Fruit fly (Drosophila melanogaster) Kc167 (cell line): ENCODE measurements around the gene CG43317.

Experiments used
- h ChIP-seq: fragments of >200 bp; optimal IDR thresholded peaks from 3 replicates; lab custom pipeline; 2018; ENCODE audit warnings: missing external identifiers
- insv ChIP-seq: fragments of >200 bp; optimal IDR thresholded peaks from 3 replicates; lab custom pipeline; 2018; ENCODE audit warnings: missing external identifiers
- psq ChIP-seq: fragments of >200 bp; optimal IDR thresholded peaks from 2 replicates; lab custom pipeline; 2017; ENCODE audit warnings: missing external identifiers

DNA sequence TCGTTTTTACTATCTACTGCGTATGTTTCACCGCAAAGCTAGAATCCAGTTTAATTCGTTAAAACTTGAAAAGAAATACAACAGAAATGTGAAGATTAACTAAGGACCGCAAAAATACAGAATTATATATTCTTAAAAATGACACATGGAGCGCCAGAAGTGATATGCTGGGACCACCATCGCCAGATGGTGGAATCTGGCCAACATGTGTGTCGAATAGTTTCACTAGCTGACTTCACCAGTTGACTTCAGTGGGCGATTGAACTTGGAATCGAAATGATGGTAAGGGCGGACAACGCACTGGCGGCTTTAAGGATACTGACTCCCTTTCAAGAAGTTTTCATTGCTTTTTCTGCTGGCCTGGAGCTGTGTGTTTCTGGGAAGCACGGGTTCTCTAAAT is 32.2 kb downstream of the CG43317 start, which contains the start of gene CG9593:
- TF ChIP-seq psq (lab: Kevin White, UChicago), result no peak
- TF ChIP-seq insv, result no peak
- TF ChIP-seq h, result no peak
